Fruit fly (Drosophila melanogaster) whole organism, wandering third instar larva: ENCODE measurements around the gene CG34435.
A peak's percentile ranks its signal among the peaks of the same experiment; 100 is the strongest.

Source experiments
- Abd-B ChIP-seq: fragments of >200 bp; optimal IDR thresholded peaks from 2 replicates; lab custom pipeline; 2017; ENCODE audit warnings: missing biosample characterization, missing genetic modification characterization
- CG32264 ChIP-seq: fragments of 200-800 bp; sonication (Bioruptor generic); optimal IDR thresholded peaks from 2 replicates; lab custom pipeline; 2016; ENCODE audit warnings: missing biosample characterization, missing genetic modification characterization
- CrebA ChIP-seq: fragments of 200-800 bp; sonication (Bioruptor generic); optimal IDR thresholded peaks from 2 replicates; lab custom pipeline; 2016; ENCODE audit warnings: missing biosample characterization, mild to moderate bottlenecking, missing genetic modification characterization, borderline replicate concordance
- Dfd ChIP-seq: fragments of >200 bp; optimal IDR thresholded peaks from 2 replicates; lab custom pipeline; 2017; ENCODE audit warnings: missing biosample characterization, missing genetic modification characterization
- GATAd ChIP-seq: sonication (Bioruptor generic); optimal IDR thresholded peaks from 2 replicates; lab custom pipeline; 2016; ENCODE audit warnings: missing biosample characterization, missing genetic modification characterization
- HLH106 ChIP-seq: fragments of 200-800 bp; optimal IDR thresholded peaks from 3 replicates; lab custom pipeline; 2019; ENCODE audit warnings: missing biosample characterization, mild to moderate bottlenecking, missing genetic modification characterization, moderate library complexity
- Hnf4 ChIP-seq: fragments of 200-800 bp; sonication (Bioruptor generic); optimal IDR thresholded peaks from 2 replicates; lab custom pipeline; 2016; ENCODE audit warnings: missing biosample characterization, mild to moderate bottlenecking, missing genetic modification characterization
- Hr83 ChIP-seq: fragments of 200-300 bp; sonication (Bioruptor generic); optimal IDR thresholded peaks from 2 replicates; lab custom pipeline; 2016; ENCODE audit warnings: missing biosample characterization, mild to moderate bottlenecking, missing genetic modification characterization, moderate library complexity; ENCODE audit not compliant: poor library complexity, severe bottlenecking
- Jra ChIP-seq: sonication (Bioruptor generic); optimal IDR thresholded peaks from 2 replicates; lab custom pipeline; 2016; ENCODE audit warnings: missing biosample characterization, missing genetic modification characterization
- Mio ChIP-seq: sonication (Bioruptor generic); optimal IDR thresholded peaks from 2 replicates; lab custom pipeline; 2016; ENCODE audit warnings: missing biosample characterization, missing genetic modification characterization
- Myc ChIP-seq: fragments of >200 bp; optimal IDR thresholded peaks from 2 replicates; lab custom pipeline; 2017
- N ChIP-seq: fragments of >200 bp; optimal IDR thresholded peaks from 2 replicates; lab custom pipeline; 2018; ENCODE audit warnings: missing biosample characterization, missing external identifiers, missing genetic modification characterization
- Vsx2 ChIP-seq: fragments of 200-300, 225-300 bp; sonication (Bioruptor generic); optimal IDR thresholded peaks from 2 replicates; lab custom pipeline; 2018; ENCODE audit warnings: missing biosample characterization, missing genetic modification characterization; ENCODE audit not compliant: partially characterized antibody
- br ChIP-seq: fragments of 200-800 bp; sonication (Bioruptor generic); optimal IDR thresholded peaks from 2 replicates; lab custom pipeline; 2016; ENCODE audit warnings: missing biosample characterization, missing genetic modification characterization
- brk ChIP-seq: fragments of 200-800 bp; sonication (Bioruptor generic); optimal IDR thresholded peaks from 2 replicates; lab custom pipeline; 2016; ENCODE audit warnings: missing biosample characterization, mild to moderate bottlenecking, missing genetic modification characterization
- dsf ChIP-seq: sonication (Bioruptor generic); optimal IDR thresholded peaks from 2 replicates; lab custom pipeline; 2016; ENCODE audit warnings: missing biosample characterization, missing genetic modification characterization, borderline replicate concordance
- ey ChIP-seq: fragments of 200-800 bp; sonication (Bioruptor generic); optimal IDR thresholded peaks from 2 replicates; lab custom pipeline; 2016; ENCODE audit warnings: missing biosample characterization, missing genetic modification characterization
- foxo ChIP-seq, 2 experiments: fragments of 200-800 bp; sonication (Bioruptor generic); optimal IDR thresholded peaks; 2 replicates in 1 of 2; 3 replicates in 1 of 2; lab custom pipeline; 2016 to 2017; ENCODE audit warnings: missing biosample characterization in 2 of 2, missing genetic modification characterization in 2 of 2
- fru ChIP-seq: fragments of 200-800 bp; sonication (Bioruptor generic); optimal IDR thresholded peaks from 3 replicates; lab custom pipeline; 2016; ENCODE audit warnings: missing biosample characterization, mild to moderate bottlenecking, missing genetic modification characterization
- jim ChIP-seq: fragments of 175-275, 200-325 bp; sonication (Bioruptor generic); optimal IDR thresholded peaks from 2 replicates; lab custom pipeline; 2016; ENCODE audit warnings: missing biosample characterization, mild to moderate bottlenecking, missing genetic modification characterization
- lola ChIP-seq: fragments of >200 bp; optimal IDR thresholded peaks from 2 replicates; lab custom pipeline; 2017; ENCODE audit warnings: missing biosample characterization, missing genetic modification characterization
- pan ChIP-seq: fragments of >200 bp; optimal IDR thresholded peaks from 2 replicates; lab custom pipeline; 2017
- psq ChIP-seq: fragments of 200-800 bp; sonication (Bioruptor generic); optimal IDR thresholded peaks from 3 replicates; lab custom pipeline; 2017; ENCODE audit warnings: missing biosample characterization, mild to moderate bottlenecking, missing genetic modification characterization, moderate library complexity
- rgr ChIP-seq: fragments of 200-800 bp; sonication (Bioruptor generic); optimal IDR thresholded peaks from 3 replicates; lab custom pipeline; 2016; ENCODE audit warnings: missing biosample characterization, mild to moderate bottlenecking, missing genetic modification characterization
- sage ChIP-seq: fragments of 200-800 bp; sonication (Bioruptor generic); optimal IDR thresholded peaks from 2 replicates; lab custom pipeline; 2016; ENCODE audit warnings: missing biosample characterization, mild to moderate bottlenecking, missing genetic modification characterization
- tai ChIP-seq: sonication (Bioruptor generic); optimal IDR thresholded peaks from 2 replicates; lab custom pipeline; 2016; ENCODE audit warnings: missing biosample characterization, missing genetic modification characterization
- usp ChIP-seq: fragments of >200 bp; optimal IDR thresholded peaks from 2 replicates; lab custom pipeline; 2017; ENCODE audit warnings: missing biosample characterization, missing genetic modification characterization
- woc ChIP-seq: sonication (Bioruptor generic); optimal IDR thresholded peaks from 2 replicates; lab custom pipeline; 2016; ENCODE audit warnings: missing biosample characterization, mild to moderate bottlenecking, missing genetic modification characterization

Gene CG34435

dm6 chrX:5596554-5596953 is 17.7 kb downstream of the CG34435 start:
- TF ChIP-seq N (GFP tag; lab: Kevin White, UChicago) (no peak), brk (GFP tag; lab: Kevin White, UChicago) (no peak), pan (no peak)
- TF ChIP-seq, all 38 proteins: peak for 0

dm6 chrX:5593868-5594267 is 20.4 kb downstream of the CG34435 start, which contains the start of gene Vsx1:
Vsx1 (plus strand) TSS chrX:5594255.
- TF ChIP-seq Hr83 (no peak), N (GFP tag; lab: Kevin White, UChicago) (peak; percentile 49)
- TF ChIP-seq, all 38 proteins: peak for 1

dm6 chrX:5589990-5590389 is 24.3 kb downstream of the CG34435 start:
- no peak for TF ChIP-seq br (GFP tag; lab: Kevin White, UChicago)
- TF ChIP-seq psq = no peak

- no peak for TF ChIP-seq Dfd (GFP tag; lab: Kevin White, UChicago)
Measured at dm6 chrX:5588454-5588853, 25.8 kb downstream of the CG34435 start.

dm6 chrX:5587023-5587422 is 27.2 kb downstream of the CG34435 start:
- TF ChIP-seq Abd-B (GFP tag; lab: Kevin White, UChicago) (no peak), GATAd (GFP tag; lab: Kevin White, UChicago) (no peak), Dfd (GFP tag; lab: Kevin White, UChicago) (peak; percentile 77), Mio (GFP tag; lab: Kevin White, UChicago) (no peak), br (GFP tag; lab: Kevin White, UChicago) (no peak), tai (GFP tag; lab: Kevin White, UChicago) (no peak), Jra (GFP tag; lab: Kevin White, UChicago) (no peak)
- TF ChIP-seq, all 38 proteins: peak for 1

dm6 chrX:5579484-5579883 is 34.8 kb downstream of the CG34435 start:
- TF ChIP-seq Hnf4 (no peak), jim (no peak), tai (GFP tag; lab: Kevin White, UChicago) (no peak), usp (GFP tag; lab: Kevin White, UChicago) (no peak), rgr (GFP tag; lab: Kevin White, UChicago) (no peak), lola (GFP tag; lab: Kevin White, UChicago) (no peak), Vsx2 (peak; percentile 26)

dm6 chrX:5563929-5564328 is 50.3 kb downstream of the CG34435 start:
- TF ChIP-seq CG32264 (no peak), Myc (no peak), Jra (GFP tag; lab: Kevin White, UChicago) (no peak), rgr (GFP tag; lab: Kevin White, UChicago) (no peak), sage (no peak), dsf (no peak), fru (GFP tag; lab: Kevin White, UChicago) (no peak), N (GFP tag; lab: Kevin White, UChicago) (no peak), ey (GFP tag; lab: Kevin White, UChicago) (no peak), psq (no peak), woc (GFP tag; lab: Kevin White, UChicago) (no peak)

- TF ChIP-seq ey (GFP tag; lab: Kevin White, UChicago) = no peak
- TF ChIP-seq tai (GFP tag; lab: Kevin White, UChicago) = no peak
- no peak for TF ChIP-seq foxo (GFP tag; optimal IDR thresholded peaks at IDR 0.05; lab: Kevin White, UChicago)
- no peak for TF ChIP-seq CrebA (GFP tag; lab: Kevin White, UChicago)
- TF ChIP-seq Vsx2 = peak; percentile 69
- TF ChIP-seq HLH106 = no peak
Measured at dm6 chrX:5563396-5563795, 50.9 kb downstream of the CG34435 start.
